Worm (Caenorhabditis elegans): Measurements from ENCODE around the gene T26C11.9.

DNA sequence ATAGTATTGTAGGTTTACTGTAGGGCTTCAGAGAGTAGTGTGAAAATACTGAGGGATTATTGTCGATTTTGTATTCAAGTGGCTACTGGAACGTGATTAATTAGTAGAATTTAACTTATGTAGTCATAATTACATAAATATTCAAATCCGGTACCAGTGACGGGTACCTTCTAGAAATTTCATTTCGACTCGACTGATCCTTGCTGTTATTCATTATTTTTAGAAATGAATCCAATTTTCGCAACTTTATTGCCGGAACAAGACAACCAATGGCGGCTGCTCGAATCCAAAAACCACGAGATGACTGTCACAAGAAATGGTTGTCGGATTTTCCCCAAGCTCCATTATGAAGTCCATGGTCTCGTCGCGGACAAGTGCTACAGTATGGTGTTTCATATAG is 11.3 kb upstream of the T26C11.9 start, which contains the start of gene tbx-41:
- TF ChIP-seq ces-1 (GFP tag; optimal IDR thresholded peaks at IDR 0.05), result no peak
- TF ChIP-seq nhr-10 (tag; optimal IDR thresholded peaks at IDR 0.05), result no peak
- TF ChIP-seq R02D3.7 (tag; optimal IDR thresholded peaks at IDR 0.05), result no peak
- TF ChIP-seq aly-2 (tag; optimal IDR thresholded peaks at IDR 0.05), result no peak
- no peak for TF ChIP-seq mes-2 (tag; optimal IDR thresholded peaks at IDR 0.05; ENCODE audit: poor library complexity, severe bottlenecking)
- no peak for TF ChIP-seq mdt-29 (GFP tag; IDR thresholded peaks at IDR 0.05)
